Worm (Caenorhabditis elegans) whole organism, L2 larva: ENCODE data around the gene kynu-1.

ENCODE experiments used
- C34F6.9 ChIP-seq: fragments of 150-350 bp; optimal IDR thresholded peaks from 2 replicates; lab custom pipeline; 2014; ENCODE audit warnings: missing biosample characterization, missing genetic modification characterization
- F13H6.1 ChIP-seq: sonication (generic microtip); optimal IDR thresholded peaks from 2 replicates; lab custom pipeline; 2016; ENCODE audit warnings: missing genetic modification characterization, missing compliant biosample characterization
- Y55F3AM.14 ChIP-seq: fragments of 200-800 bp; sonication (Bioruptor generic); optimal IDR thresholded peaks from 2 replicates; lab custom pipeline; 2018; ENCODE audit warnings: mild to moderate bottlenecking, missing genetic modification characterization, missing compliant biosample characterization
- ZK546.5 ChIP-seq: sonication (generic microtip); optimal IDR thresholded peaks from 2 replicates; lab custom pipeline; 2017; ENCODE audit warnings: missing biosample characterization, missing genetic modification characterization
- alr-1 ChIP-seq: fragments of 150-350 bp; optimal IDR thresholded peaks from 2 replicates; lab custom pipeline; 2014; ENCODE audit warnings: missing biosample characterization, missing genetic modification characterization
- crh-2 ChIP-seq: sonication (generic microtip); optimal IDR thresholded peaks from 2 replicates; lab custom pipeline; 2017; ENCODE audit warnings: missing biosample characterization, missing genetic modification characterization
- dmd-4 ChIP-seq: sonication (generic microtip); optimal IDR thresholded peaks from 2 replicates; lab custom pipeline; 2017; ENCODE audit warnings: missing biosample characterization, missing genetic modification characterization
- fos-1 ChIP-seq: fragments of 150-350 bp; optimal IDR thresholded peaks from 2 replicates; lab custom pipeline; 2014; ENCODE audit warnings: missing biosample characterization, missing genetic modification characterization
- nhr-11 ChIP-seq: fragments of 150-350 bp; optimal IDR thresholded peaks from 2 replicates; lab custom pipeline; 2014; ENCODE audit warnings: missing biosample characterization, missing genetic modification characterization
- nhr-129 ChIP-seq: fragments of 150-350 bp; optimal IDR thresholded peaks from 2 replicates; lab custom pipeline; 2014; ENCODE audit warnings: missing biosample characterization, missing genetic modification characterization
- nhr-25 ChIP-seq: fragments of 150-350 bp; sonication (generic microtip); optimal IDR thresholded peaks from 3 replicates; lab custom pipeline; 2014; ENCODE audit warnings: missing biosample characterization, missing genetic modification characterization
- peb-1 ChIP-seq: fragments of 150-350 bp; optimal IDR thresholded peaks from 2 replicates; lab custom pipeline; 2014; ENCODE audit warnings: missing biosample characterization, missing genetic modification characterization
- sma-9 ChIP-seq, 2 experiments: fragments of 150-350 bp in 1 of 2; sonication (generic microtip) in 1 of 2; optimal IDR thresholded peaks; 2 replicates each; lab custom pipeline; 2014 to 2016; ENCODE audit warnings: missing genetic modification characterization in 2 of 2, mild to moderate bottlenecking in 1 of 2, missing biosample characterization in 1 of 2, missing compliant biosample characterization in 1 of 2, missing genetic modification reagents in 1 of 2, moderate library complexity in 1 of 2
- snpc-4 ChIP-seq: fragments of 150-350 bp; optimal IDR thresholded peaks from 2 replicates; lab custom pipeline; 2014; ENCODE audit warnings: missing biosample characterization, missing genetic modification characterization
- unc-39 ChIP-seq: fragments of 150-350 bp; optimal IDR thresholded peaks from 2 replicates; lab custom pipeline; 2014; ENCODE audit warnings: missing biosample characterization, missing genetic modification characterization
- ztf-1 ChIP-seq: fragments of 200-800 bp; sonication (Bioruptor generic); conservative IDR thresholded peaks from 2 replicates; pipeline ENCODE4 v1.3.6; 2022; ENCODE audit warnings: missing genetic modification characterization, missing compliant biosample characterization

The kynu-1 gene

ce11 chrX:6057580-6058305, 51.4 kb downstream of the kynu-1 start, which contains the start of gene gln-1:
TSS of gene gln-1 (plus strand) at chrX:6058255.
- TF ChIP-seq snpc-4 (tag; lab: Kevin White, UChicago) (no peak), peb-1 (tag; lab: Kevin White, UChicago) (no peak), sma-9 (GFP tag; optimal IDR thresholded peaks at IDR 0.05; lab: Kevin White, UChicago) (peak; percentile 60), sma-9 (tag; optimal IDR thresholded peaks at IDR 0.05; lab: Kevin White, UChicago) (no peak), C34F6.9 (tag; lab: Kevin White, UChicago) (peak; percentile 19), nhr-11 (tag; lab: Kevin White, UChicago) (no peak), fos-1 (tag; lab: Kevin White, UChicago) (peak; percentile 86), Y55F3AM.14 (GFP tag; lab: Kevin White, UChicago) (no peak), unc-39 (tag; lab: Kevin White, UChicago) (no peak), dmd-4 (tag; lab: Kevin White, UChicago) (no peak), crh-2 (tag; lab: Kevin White, UChicago) (peak; percentile 50), ztf-1 (no peak), alr-1 (tag; lab: Kevin White, UChicago) (no peak), F13H6.1 (tag; lab: Kevin White, UChicago) (peak; percentile 32), ZK546.5 (tag; lab: Kevin White, UChicago) (no peak), nhr-129 (tag; lab: Kevin White, UChicago) (peak; percentile 54), nhr-25 (tag; lab: Kevin White, UChicago) (peak; percentile 12)
